Fruit fly (Drosophila melanogaster): Measurements from ENCODE around the gene ND-B8.

ND-B8 gene

DNA sequence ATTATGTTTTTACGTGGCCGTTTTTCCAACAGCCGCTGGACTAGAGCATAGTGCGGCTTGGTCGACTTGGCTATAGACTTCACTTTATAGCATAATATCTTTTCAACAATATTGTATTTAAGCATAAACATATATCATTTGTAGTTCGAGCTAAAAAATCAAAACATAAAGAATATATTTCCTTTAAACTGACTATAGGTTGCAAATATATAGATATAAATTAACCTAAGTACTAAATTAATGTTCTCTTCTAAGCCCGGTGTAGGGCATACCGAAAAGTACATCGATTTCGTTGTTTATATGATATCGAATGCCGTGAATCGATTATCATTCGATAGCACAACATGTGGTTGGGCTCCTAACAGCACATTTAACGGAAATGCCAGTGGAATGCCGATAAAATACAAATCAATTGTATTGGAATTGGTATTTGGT is 5.8 kb upstream of the ND-B8 start, which contains the start of gene MFS18 (continued):
- TF ChIP-seq CHES-1-like (GFP tag; optimal IDR thresholded peaks at IDR 0.05) (peak; percentile 73), fd102C (GFP tag; optimal IDR thresholded peaks at IDR 0.05) (peak; percentile 87), Spps (tag; optimal IDR thresholded peaks at IDR 0.05) (peak; percentile 100), gsb (GFP tag; IDR thresholded peaks at IDR 0.05) (peak; percentile 97), CG18476 (GFP tag; optimal IDR thresholded peaks at IDR 0.05) (peak; percentile 95), Dll (GFP tag; IDR thresholded peaks at IDR 0.05; ENCODE audit: partially characterized antibody) (peak; percentile 63; the same call in 2 of the 4 replicates), dpn (GFP tag; optimal IDR thresholded peaks at IDR 0.05) (peak; percentile 97 to 98), toy (GFP tag; IDR thresholded peaks at IDR 0.05) (peak; percentile 96), CG9215 (GFP tag; IDR thresholded peaks at IDR 0.05) (peak; percentile 97), Nf-YC (tag; optimal IDR thresholded peaks at IDR 0.05) (peak; percentile 87), CG12104 (GFP tag; optimal IDR thresholded peaks at IDR 0.05) (peak; percentile 94), fru (optimal IDR thresholded peaks at IDR 0.05) (no peak), crp (GFP tag; optimal IDR thresholded peaks at IDR 0.05) (peak; percentile 56 to 77), CG12236 (GFP tag; optimal IDR thresholded peaks at IDR 0.05) (peak; percentile 31), pita (GFP tag; optimal IDR thresholded peaks at IDR 0.05) (no peak), CG8388 (GFP tag; optimal IDR thresholded peaks at IDR 0.05) (peak; percentile 96), Ets65A (GFP tag) (peak; percentile 98), nom (GFP tag; optimal IDR thresholded peaks at IDR 0.05) (peak; percentile 91), Lim3 (GFP tag; IDR thresholded peaks at IDR 0.05) (peak; percentile 93), disco-r (GFP tag; optimal IDR thresholded peaks at IDR 0.05) (peak; percentile 65), Opbp (GFP tag; IDR thresholded peaks at IDR 0.05; ENCODE audit: partially characterized antibody) (peak; percentile 83; the same call in 2 of the 3 replicates), lilli (GFP tag; optimal IDR thresholded peaks at IDR 0.05) (peak; percentile 99), Lpt (GFP tag; optimal IDR thresholded peaks at IDR 0.05) (no peak), CG11247 (GFP tag; IDR thresholded peaks at IDR 0.05) (peak; percentile 97), Deaf1 (tag; optimal IDR thresholded peaks at IDR 0.05) (peak; percentile 69), Atf3 (GFP tag; optimal IDR thresholded peaks at IDR 0.05) (peak; percentile 69), ttk (GFP tag; IDR thresholded peaks at IDR 0.05) (peak; percentile 99), Drgx (GFP tag; IDR thresholded peaks at IDR 0.05) (peak; percentile 99), CG13775 (GFP tag; optimal IDR thresholded peaks at IDR 0.05) (peak; percentile 98), dan (GFP tag; IDR thresholded peaks at IDR 0.05) (peak; percentile 95), CG5953 (GFP tag; IDR thresholded peaks at IDR 0.05) (peak; percentile 98), CG11456 (GFP tag; IDR thresholded peaks at IDR 0.05) (peak; percentile 98), cg (GFP tag; optimal IDR thresholded peaks at IDR 0.05) (no peak), row (GFP tag; IDR thresholded peaks at IDR 0.05) (peak; percentile 100), CG5180 (GFP tag; optimal IDR thresholded peaks at IDR 0.05) (peak; percentile 86), danr (GFP tag; IDR thresholded peaks at IDR 0.05) (peak; percentile 97), Dad (GFP tag; optimal IDR thresholded peaks at IDR 0.05) (peak; percentile 88), ems (GFP tag; optimal IDR thresholded peaks at IDR 0.05) (peak; percentile 95), CG18262 (tag; optimal IDR thresholded peaks at IDR 0.05) (peak; percentile 99), CG6854 (GFP tag; optimal IDR thresholded peaks at IDR 0.05) (peak; percentile 97), Xbp1 (GFP tag; optimal IDR thresholded peaks at IDR 0.05) (peak; percentile 98), pzg (GFP tag; optimal IDR thresholded peaks at IDR 0.05) (peak; percentile 45), stc (GFP tag; IDR thresholded peaks at IDR 0.05) (peak; percentile 100), CG10462 (GFP tag; optimal IDR thresholded peaks at IDR 0.05) (peak; percentile 94), Sox102F (GFP tag; optimal IDR thresholded peaks at IDR 0.05) (peak; percentile 97), CG13624 (GFP tag; optimal IDR thresholded peaks at IDR 0.05) (peak; percentile 85), mld (GFP tag; IDR thresholded peaks at IDR 0.05; ENCODE audit: partially characterized antibody) (peak; percentile 71; the same call in 1 of the 3 replicates), tup (GFP tag; optimal IDR thresholded peaks at IDR 0.05) (peak; percentile 89), CG10267 (tag; optimal IDR thresholded peaks at IDR 0.05) (peak; percentile 98), Bgb (GFP tag; IDR thresholded peaks at IDR 0.05; ENCODE audit: partially characterized antibody) (peak; percentile 86), CG10274 (GFP tag; optimal IDR thresholded peaks at IDR 0.05) (peak; percentile 100)
